Worm (Caenorhabditis elegans): ENCODE data around the gene spig-3.

DNA sequence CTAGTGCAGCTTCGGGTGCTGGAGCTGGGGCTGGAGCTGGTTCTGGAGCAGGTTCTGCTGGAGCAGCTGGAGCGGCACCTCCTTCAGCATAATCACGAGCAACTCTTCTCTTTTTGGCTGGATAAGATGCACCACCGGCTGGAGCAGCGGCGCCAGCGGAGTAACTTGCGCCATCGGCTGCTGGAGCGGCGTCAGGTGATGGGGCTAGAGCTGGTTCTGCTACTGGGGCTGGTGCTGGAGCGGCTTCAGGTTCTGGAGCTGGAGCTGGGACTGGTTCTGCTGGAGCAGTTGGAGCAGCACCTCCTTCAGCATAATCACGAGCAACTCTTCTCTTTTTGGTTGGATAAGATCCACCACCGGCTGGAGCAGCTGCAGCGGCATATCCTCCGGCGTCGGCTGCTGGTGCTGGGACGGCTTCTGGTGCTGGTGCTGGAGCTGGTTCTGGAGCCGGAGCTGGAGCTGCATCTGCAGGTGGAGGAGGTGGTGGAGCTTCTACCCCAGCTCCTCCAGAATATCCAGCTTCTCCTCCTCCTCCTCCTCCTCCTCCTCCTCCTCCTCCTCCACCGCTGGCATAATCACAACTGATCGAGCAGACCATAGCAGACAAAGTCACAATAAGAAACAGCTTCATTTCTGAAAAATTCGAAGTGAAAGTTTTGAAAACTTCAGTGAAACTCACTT is 19.8 kb upstream of the spig-3 start, which contains the start of gene F47B8.13:
- TF ChIP-seq vab-7 (GFP tag; IDR thresholded peaks at IDR 0.05) (no peak), lin-1 (GFP tag; IDR thresholded peaks at IDR 0.05) (no peak), nhr-10 (tag; optimal IDR thresholded peaks at IDR 0.05) (no peak), rbr-2 (tag; optimal IDR thresholded peaks at IDR 0.05) (no peak), egl-27 (tag; optimal IDR thresholded peaks at IDR 0.05) (no peak), daf-16 (GFP tag; optimal IDR thresholded peaks at IDR 0.05) (no peak), daf-16 (tag; optimal IDR thresholded peaks at IDR 0.05) (no peak), nhr-11 (tag; optimal IDR thresholded peaks at IDR 0.05) (no peak), madf-5 (GFP tag; IDR thresholded peaks at IDR 0.05) (no peak), saeg-2 (GFP tag; IDR thresholded peaks at IDR 0.05) (no peak), zag-1 (tag; optimal IDR thresholded peaks at IDR 0.05) (no peak), fkh-10 (GFP tag; optimal IDR thresholded peaks at IDR 0.05) (no peak)
